Worm (Caenorhabditis elegans) whole organism, L2 larva: ENCODE data around the gene Y39A1A.20.
A peak's percentile ranks its signal among the peaks of the same experiment; 100 is the strongest.

Experiments
- C34F6.9 ChIP-seq: fragments of 150-350 bp; optimal IDR thresholded peaks from 2 replicates; lab custom pipeline; 2014; ENCODE audit warnings: missing biosample characterization, missing genetic modification characterization
- F13H6.1 ChIP-seq: sonication (generic microtip); optimal IDR thresholded peaks from 2 replicates; lab custom pipeline; 2016; ENCODE audit warnings: missing genetic modification characterization, missing compliant biosample characterization
- R02D3.7 ChIP-seq: fragments of 150-350 bp; optimal IDR thresholded peaks from 2 replicates; lab custom pipeline; 2014; ENCODE audit warnings: missing biosample characterization, missing genetic modification characterization
- Y55F3AM.14 ChIP-seq: fragments of 200-800 bp; sonication (Bioruptor generic); optimal IDR thresholded peaks from 2 replicates; lab custom pipeline; 2018; ENCODE audit warnings: mild to moderate bottlenecking, missing genetic modification characterization, missing compliant biosample characterization
- ZK546.5 ChIP-seq: sonication (generic microtip); optimal IDR thresholded peaks from 2 replicates; lab custom pipeline; 2017; ENCODE audit warnings: missing biosample characterization, missing genetic modification characterization
- alr-1 ChIP-seq: fragments of 150-350 bp; optimal IDR thresholded peaks from 2 replicates; lab custom pipeline; 2014; ENCODE audit warnings: missing biosample characterization, missing genetic modification characterization
- aly-2 ChIP-seq: fragments of 150-350 bp; optimal IDR thresholded peaks from 2 replicates; lab custom pipeline; 2014; ENCODE audit warnings: missing biosample characterization, missing genetic modification characterization
- ama-1 ChIP-seq: fragments of 150-350 bp; optimal IDR thresholded peaks from 2 replicates; lab custom pipeline; 2018; ENCODE audit warnings: inconsistent platforms
- blmp-1 ChIP-seq: sonication (generic microtip); optimal IDR thresholded peaks from 2 replicates; lab custom pipeline; 2017; ENCODE audit warnings: missing genetic modification characterization, mild to moderate bottlenecking, missing compliant biosample characterization, antibody characterized with exemption, moderate library complexity; ENCODE audit not compliant: insufficient read depth
- ceh-16 ChIP-seq: fragments of 150-350 bp; optimal IDR thresholded peaks from 2 replicates; lab custom pipeline; 2014; ENCODE audit warnings: missing biosample characterization, missing genetic modification characterization
- ceh-82 ChIP-seq: fragments of 150-350 bp; optimal IDR thresholded peaks from 2 replicates; lab custom pipeline; 2014; ENCODE audit warnings: missing biosample characterization, missing genetic modification characterization
- crh-2 ChIP-seq: sonication (generic microtip); optimal IDR thresholded peaks from 2 replicates; lab custom pipeline; 2017; ENCODE audit warnings: missing biosample characterization, missing genetic modification characterization
- dmd-4 ChIP-seq: sonication (generic microtip); optimal IDR thresholded peaks from 2 replicates; lab custom pipeline; 2017; ENCODE audit warnings: missing biosample characterization, missing genetic modification characterization
- egl-27 ChIP-seq: sonication (generic microtip); optimal IDR thresholded peaks from 3 replicates; lab custom pipeline; 2017; ENCODE audit warnings: missing biosample characterization, missing genetic modification reagents, missing genetic modification characterization
- elt-1 ChIP-seq: fragments of 150-350 bp; optimal IDR thresholded peaks from 2 replicates; lab custom pipeline; 2014; ENCODE audit warnings: missing biosample characterization, missing genetic modification characterization
- elt-3 ChIP-seq: sonication (generic microtip); optimal IDR thresholded peaks from 2 replicates; lab custom pipeline; 2017; ENCODE audit warnings: missing biosample characterization, missing genetic modification characterization
- fos-1 ChIP-seq: fragments of 150-350 bp; optimal IDR thresholded peaks from 2 replicates; lab custom pipeline; 2014; ENCODE audit warnings: missing biosample characterization, missing genetic modification characterization
- gmeb-1 ChIP-seq: fragments of 150-350 bp; optimal IDR thresholded peaks from 2 replicates; lab custom pipeline; 2014; ENCODE audit warnings: missing biosample characterization, missing genetic modification characterization
- lin-11 ChIP-seq: fragments of 150-350 bp; sonication (generic microtip); optimal IDR thresholded peaks from 2 replicates; lab custom pipeline; 2014; ENCODE audit warnings: missing biosample characterization, missing genetic modification characterization, inconsistent platforms, mixed read lengths
- lin-13 ChIP-seq: fragments of 150-350 bp; optimal IDR thresholded peaks from 2 replicates; lab custom pipeline; 2014; ENCODE audit warnings: missing biosample characterization, missing genetic modification reagents, missing genetic modification characterization
- lin-39 ChIP-seq: fragments of 150-350 bp; optimal IDR thresholded peaks from 2 replicates; lab custom pipeline; 2014; ENCODE audit warnings: missing biosample characterization, missing genetic modification reagents, missing genetic modification characterization
- lsy-2 ChIP-seq, 2 experiments: fragments of 150-350 bp in 1 of 2; sonication (generic microtip) in 1 of 2; optimal IDR thresholded peaks; 2 replicates each; lab custom pipeline; 2014 to 2017; ENCODE audit warnings: missing biosample characterization in 2 of 2, missing genetic modification characterization in 2 of 2
- mab-5 ChIP-seq: fragments of 150-350 bp; optimal IDR thresholded peaks from 2 replicates; lab custom pipeline; 2014; ENCODE audit warnings: missing biosample characterization, missing genetic modification characterization
- mbf-1 ChIP-seq: sonication (generic microtip); optimal IDR thresholded peaks from 2 replicates; lab custom pipeline; 2017; ENCODE audit warnings: missing biosample characterization, missing genetic modification characterization
- mdl-1 ChIP-seq, 2 experiments: fragments of 150-350 bp in 1 of 2; sonication (generic microtip) in 1 of 2; optimal IDR thresholded peaks; 2 replicates each; lab custom pipeline; 2017; ENCODE audit warnings: missing biosample characterization in 2 of 2, missing genetic modification characterization in 2 of 2
- nhr-10 ChIP-seq: sonication (generic microtip); optimal IDR thresholded peaks from 2 replicates; lab custom pipeline; 2017; ENCODE audit warnings: missing biosample characterization, missing genetic modification characterization
- nhr-11 ChIP-seq: fragments of 150-350 bp; optimal IDR thresholded peaks from 2 replicates; lab custom pipeline; 2014; ENCODE audit warnings: missing biosample characterization, missing genetic modification characterization
- nhr-12 ChIP-seq: fragments of 150-350 bp; optimal IDR thresholded peaks from 2 replicates; lab custom pipeline; 2014; ENCODE audit warnings: missing biosample characterization, missing genetic modification characterization
- nhr-129 ChIP-seq: fragments of 150-350 bp; optimal IDR thresholded peaks from 2 replicates; lab custom pipeline; 2014; ENCODE audit warnings: missing biosample characterization, missing genetic modification characterization
- nhr-21 ChIP-seq: fragments of 150-350 bp; optimal IDR thresholded peaks from 2 replicates; lab custom pipeline; 2014; ENCODE audit warnings: missing biosample characterization, missing genetic modification characterization
- nhr-23 ChIP-seq: fragments of 150-350 bp; optimal IDR thresholded peaks from 2 replicates; lab custom pipeline; 2014; ENCODE audit warnings: missing biosample characterization, missing genetic modification reagents, missing genetic modification characterization
- nhr-237 ChIP-seq: fragments of 150-350 bp; optimal IDR thresholded peaks from 2 replicates; lab custom pipeline; 2014; ENCODE audit warnings: missing biosample characterization, missing genetic modification characterization
- nhr-25 ChIP-seq: fragments of 150-350 bp; sonication (generic microtip); optimal IDR thresholded peaks from 3 replicates; lab custom pipeline; 2014; ENCODE audit warnings: missing biosample characterization, missing genetic modification characterization
- nhr-6 ChIP-seq: fragments of 150-350 bp; optimal IDR thresholded peaks from 2 replicates; lab custom pipeline; 2014; ENCODE audit warnings: missing biosample characterization, missing genetic modification characterization
- nhr-77 ChIP-seq: fragments of 150-350 bp; optimal IDR thresholded peaks from 2 replicates; lab custom pipeline; 2014; ENCODE audit warnings: missing biosample characterization, missing genetic modification characterization
- peb-1 ChIP-seq: fragments of 150-350 bp; optimal IDR thresholded peaks from 2 replicates; lab custom pipeline; 2014; ENCODE audit warnings: missing biosample characterization, missing genetic modification characterization
- sem-4 ChIP-seq: fragments of 150-350 bp; optimal IDR thresholded peaks from 2 replicates; lab custom pipeline; 2014; ENCODE audit warnings: missing biosample characterization, missing genetic modification reagents, missing genetic modification characterization
- skn-1 ChIP-seq: sonication (generic microtip); optimal IDR thresholded peaks from 2 replicates; lab custom pipeline; 2017; ENCODE audit warnings: missing biosample characterization, missing genetic modification characterization
- sma-3 ChIP-seq: sonication (generic microtip); optimal IDR thresholded peaks from 2 replicates; lab custom pipeline; 2016; ENCODE audit warnings: missing genetic modification reagents, missing genetic modification characterization, missing compliant biosample characterization
- sma-9 ChIP-seq, 2 experiments: fragments of 150-350 bp in 1 of 2; sonication (generic microtip) in 1 of 2; optimal IDR thresholded peaks; 2 replicates each; lab custom pipeline; 2014 to 2016; ENCODE audit warnings: missing genetic modification characterization in 2 of 2, mild to moderate bottlenecking in 1 of 2, missing biosample characterization in 1 of 2, missing compliant biosample characterization in 1 of 2, missing genetic modification reagents in 1 of 2, moderate library complexity in 1 of 2
- snpc-4 ChIP-seq: fragments of 150-350 bp; optimal IDR thresholded peaks from 2 replicates; lab custom pipeline; 2014; ENCODE audit warnings: missing biosample characterization, missing genetic modification characterization
- unc-39 ChIP-seq: fragments of 150-350 bp; optimal IDR thresholded peaks from 2 replicates; lab custom pipeline; 2014; ENCODE audit warnings: missing biosample characterization, missing genetic modification characterization
- unc-55 ChIP-seq: fragments of 150-350 bp; sonication (generic microtip); optimal IDR thresholded peaks from 3 replicates; lab custom pipeline; 2014; ENCODE audit warnings: missing biosample characterization, missing genetic modification reagents, missing genetic modification characterization
- unc-62 ChIP-seq: fragments of 150-350 bp; optimal IDR thresholded peaks from 2 replicates; lab custom pipeline; 2014; ENCODE audit warnings: missing biosample characterization, missing genetic modification reagents, missing genetic modification characterization
- zag-1 ChIP-seq: fragments of 150-350 bp; optimal IDR thresholded peaks from 2 replicates; lab custom pipeline; 2014; ENCODE audit warnings: missing biosample characterization, missing genetic modification characterization
- ztf-1 ChIP-seq: fragments of 200-800 bp; sonication (Bioruptor generic); conservative IDR thresholded peaks from 2 replicates; pipeline ENCODE4 v1.3.6; 2022; ENCODE audit warnings: missing genetic modification characterization, missing compliant biosample characterization
- ztf-11 ChIP-seq: sonication (generic microtip); optimal IDR thresholded peaks from 2 replicates; lab custom pipeline; 2017; ENCODE audit warnings: missing biosample characterization, missing genetic modification characterization
- ztf-4 ChIP-seq: fragments of 150-350 bp; optimal IDR thresholded peaks from 2 replicates; lab custom pipeline; 2014; ENCODE audit warnings: missing biosample characterization, missing genetic modification characterization

The Y39A1A.20 gene

DNA sequence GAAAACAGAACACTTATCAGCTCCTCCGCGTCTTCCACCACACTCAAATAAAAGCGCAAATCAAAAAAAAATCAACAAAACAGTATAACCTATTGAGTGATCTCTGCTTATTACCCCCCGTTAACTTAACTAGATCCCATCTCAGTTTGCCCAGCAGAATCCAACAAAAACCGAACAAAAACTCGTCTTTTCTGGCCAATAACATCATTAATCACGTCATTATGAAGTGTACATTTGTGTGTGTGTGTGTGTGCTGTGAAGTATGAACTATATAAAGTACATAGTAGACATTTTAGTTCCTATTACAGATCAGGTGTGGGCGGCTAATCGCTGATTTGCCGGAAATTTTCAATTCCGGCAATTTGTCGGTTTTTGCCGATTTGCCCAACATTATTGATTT lies 17.7 kb upstream of the Y39A1A.20 start:
- peak; percentile 3 for TF ChIP-seq Y55F3AM.14 (GFP tag; lab: Kevin White, UChicago)
- peak; percentile 30 for TF ChIP-seq sma-9 (GFP tag; optimal IDR thresholded peaks at IDR 0.05; lab: Kevin White, UChicago)
- TF ChIP-seq sma-9 (tag; optimal IDR thresholded peaks at IDR 0.05; lab: Kevin White, UChicago): no peak
- TF ChIP-seq nhr-25 (tag; lab: Kevin White, UChicago): peak; percentile 6
- no peak for TF ChIP-seq ama-1 (lab: Kevin White, UChicago)
- no peak for TF ChIP-seq skn-1
- TF ChIP-seq peb-1 (tag; lab: Kevin White, UChicago): no peak
- TF ChIP-seq crh-2: peak; percentile 11
- TF ChIP-seq unc-39 (tag; lab: Kevin White, UChicago): no peak

DNA sequence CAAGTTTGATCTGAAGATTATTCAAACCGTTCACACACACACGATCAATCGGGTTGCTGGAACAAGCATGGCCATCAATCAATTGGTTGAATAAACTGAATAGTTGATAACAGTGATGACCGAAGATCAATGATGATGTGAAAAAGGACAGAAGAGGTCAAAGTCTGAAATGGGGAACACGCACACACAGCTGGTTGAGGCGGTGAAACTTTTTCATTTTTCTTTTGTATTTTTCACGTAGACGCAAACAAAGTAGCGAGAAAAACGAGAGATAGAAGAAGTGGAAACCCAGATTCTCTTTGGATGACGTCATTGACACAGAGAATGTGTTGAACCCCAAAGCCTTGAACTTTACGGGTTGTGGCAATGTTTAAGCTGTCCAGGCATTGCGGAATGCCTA lies 17.1 kb upstream of the Y39A1A.20 start:
- TF ChIP-seq ztf-11 (tag; lab: Kevin White, UChicago): no peak
- no peak for TF ChIP-seq ceh-82 (tag; lab: Kevin White, UChicago)
- no peak for TF ChIP-seq nhr-12 (tag; lab: Kevin White, UChicago)
- TF ChIP-seq lin-11 (tag; lab: Kevin White, UChicago): no peak
- peak; percentile 62 for TF ChIP-seq fos-1 (tag; lab: Kevin White, UChicago)
- TF ChIP-seq C34F6.9: peak; percentile 46
- TF ChIP-seq gmeb-1 (tag; lab: Kevin White, UChicago): peak; percentile 4
- no peak for TF ChIP-seq nhr-11
- no peak for TF ChIP-seq nhr-237
- TF ChIP-seq zag-1: peak; percentile 11
- no peak for TF ChIP-seq nhr-77 (tag; lab: Kevin White, UChicago)
- TF ChIP-seq R02D3.7: no peak
- TF ChIP-seq ceh-16 (tag; lab: Kevin White, UChicago): no peak
- TF ChIP-seq F13H6.1: peak; percentile 80
- TF ChIP-seq ztf-1 (GFP tag; lab: Robert Waterston, UW): no peak
- no peak for TF ChIP-seq alr-1 (tag; lab: Kevin White, UChicago)
- TF ChIP-seq unc-55 (GFP tag; lab: Kevin White, UChicago): no peak
- peak; percentile 81 for TF ChIP-seq crh-2
- no peak for TF ChIP-seq elt-1 (tag; lab: Kevin White, UChicago)
- peak; percentile 91 for TF ChIP-seq sma-9 (GFP tag; optimal IDR thresholded peaks at IDR 0.05; lab: Kevin White, UChicago)
- no peak for TF ChIP-seq sma-9 (tag; optimal IDR thresholded peaks at IDR 0.05; lab: Kevin White, UChicago)
- TF ChIP-seq sem-4: peak; percentile 43
- TF ChIP-seq sma-3 (GFP tag; lab: Kevin White, UChicago): peak; percentile 86
- peak; percentile 94 for TF ChIP-seq nhr-25 (tag; lab: Kevin White, UChicago)
- peak; percentile 76 for TF ChIP-seq ztf-4 (tag; lab: Kevin White, UChicago)
- TF ChIP-seq mbf-1 (tag; lab: Kevin White, UChicago): no peak
- TF ChIP-seq lsy-2 (tag; optimal IDR thresholded peaks at IDR 0.05; lab: Kevin White, UChicago): peak in 1 of 2 experiments; percentile 62
- peak; percentile 62 for TF ChIP-seq egl-27
- TF ChIP-seq dmd-4 (tag; lab: Kevin White, UChicago): no peak
- no peak for TF ChIP-seq unc-39 (tag; lab: Kevin White, UChicago)
- no peak for TF ChIP-seq mdl-1 (tag; optimal IDR thresholded peaks at IDR 0.05; lab: Kevin White, UChicago)
- no peak for TF ChIP-seq nhr-23 (tag; lab: Kevin White, UChicago)
- TF ChIP-seq mab-5 (tag; lab: Kevin White, UChicago): peak; percentile 12
- TF ChIP-seq snpc-4: no peak
- TF ChIP-seq lin-13 (GFP tag; lab: Kevin White, UChicago): no peak
- TF ChIP-seq nhr-10 (tag; lab: Kevin White, UChicago): no peak
- peak; percentile 89 for TF ChIP-seq blmp-1
- no peak for TF ChIP-seq peb-1 (tag; lab: Kevin White, UChicago)
- TF ChIP-seq skn-1: no peak
- no peak for TF ChIP-seq unc-62 (GFP tag; lab: Kevin White, UChicago)
- no peak for TF ChIP-seq Y55F3AM.14 (GFP tag; lab: Kevin White, UChicago)
- TF ChIP-seq ama-1 (lab: Kevin White, UChicago): no peak
- TF ChIP-seq nhr-21 (tag; lab: Kevin White, UChicago): peak; percentile 96
- TF ChIP-seq ZK546.5: no peak
- no peak for TF ChIP-seq aly-2 (tag; lab: Kevin White, UChicago)
- TF ChIP-seq nhr-129 (tag; lab: Kevin White, UChicago): peak; percentile 88
- no peak for TF ChIP-seq lin-39 (tag; lab: Kevin White, UChicago)
- TF ChIP-seq nhr-6 (tag; lab: Kevin White, UChicago): peak; percentile 20
- no peak for TF ChIP-seq elt-3
